Fruit fly (Drosophila melanogaster) whole organism, embryonic: Measurements from ENCODE around the gene Targ1.
A peak's percentile ranks its signal among the peaks of the same experiment; 100 is the strongest.

Source experiments
- Aef1 ChIP-seq: fragments of 200-800 bp; sonication (Bioruptor generic); IDR thresholded peaks from 3 replicates; pipeline ENCODE4 v1.3.6; 2022; ENCODE audit warnings: missing biosample characterization, missing genetic modification characterization
- Awh ChIP-seq: fragments of 200-800 bp; sonication (Bioruptor generic); IDR thresholded peaks from 2 replicates; pipeline ENCODE4, ENCODE4 v1.3.6; 2022; ENCODE audit warnings: missing biosample characterization, missing genetic modification characterization
- CG11695 ChIP-seq: fragments of 200-800 bp; sonication (Bioruptor generic); IDR thresholded peaks from 3 replicates; pipeline ENCODE4 v1.3.6; 2022; ENCODE audit warnings: missing biosample characterization, missing genetic modification characterization
- CG12391 ChIP-seq: fragments of 200-800 bp; sonication (Bioruptor generic); optimal IDR thresholded peaks from 3 replicates; lab custom pipeline; 2018; ENCODE audit warnings: missing biosample characterization, mild to moderate bottlenecking, missing genetic modification characterization, moderate library complexity
- CG13123 ChIP-seq: fragments of 200-800 bp; sonication (Bioruptor generic); optimal IDR thresholded peaks from 2 replicates; lab custom pipeline; 2016; ENCODE audit warnings: missing biosample characterization, missing genetic modification characterization
- CG17186 ChIP-seq: fragments of 200-800 bp; sonication (Bioruptor generic); optimal IDR thresholded peaks from 3 replicates; lab custom pipeline; 2017; ENCODE audit warnings: missing biosample characterization, missing genetic modification reagents, missing genetic modification characterization
- CG18764 ChIP-seq: fragments of 200-800 bp; sonication (Bioruptor generic); optimal IDR thresholded peaks from 3 replicates; lab custom pipeline; 2016; ENCODE audit warnings: missing biosample characterization, missing genetic modification characterization
- CG32767 ChIP-seq: fragments of 200-800 bp; sonication (Bioruptor generic); IDR thresholded peaks from 2 replicates; pipeline ENCODE4 v1.3.6; 2022; ENCODE audit warnings: missing biosample characterization, missing genetic modification characterization
- CG34422 ChIP-seq: fragments of 200-800 bp; sonication (Bioruptor generic); IDR thresholded peaks from 3 replicates; pipeline ENCODE4 v1.3.6; 2022; ENCODE audit warnings: missing biosample characterization, missing genetic modification characterization
- CG4707 ChIP-seq: fragments of 200-800 bp; sonication (Bioruptor generic); optimal IDR thresholded peaks from 2 replicates; lab custom pipeline; 2018; ENCODE audit warnings: missing biosample characterization, mild to moderate bottlenecking, missing genetic modification characterization, moderate library complexity
- CG7963 ChIP-seq: fragments of 200-800 bp; sonication (Bioruptor generic); IDR thresholded peaks from 3 replicates; pipeline ENCODE4 v1.3.6; 2022; ENCODE audit warnings: missing biosample characterization, missing genetic modification characterization; ENCODE audit not compliant: partially characterized antibody
- Dll ChIP-seq: fragments of 200-800 bp; sonication (Bioruptor generic); IDR thresholded peaks from 4 replicates; pipeline ENCODE4 v1.3.6; 2022; ENCODE audit warnings: missing biosample characterization, missing genetic modification characterization; ENCODE audit not compliant: partially characterized antibody
- Fer1 ChIP-seq: fragments of 200-800 bp; sonication (Bioruptor generic); optimal IDR thresholded peaks from 2 replicates; lab custom pipeline; 2017; ENCODE audit warnings: missing biosample characterization, mild to moderate bottlenecking, missing genetic modification characterization
- GATAe ChIP-seq: fragments of 200-800 bp; sonication (Bioruptor generic); conservative IDR thresholded peaks from 2 replicates; pipeline ENCODE4 v1.3.6; 2022; ENCODE audit warnings: missing biosample characterization, missing genetic modification characterization
- HHEX ChIP-seq: fragments of 200-800 bp; sonication (Bioruptor generic); optimal IDR thresholded peaks from 3 replicates; lab custom pipeline; 2017; ENCODE audit warnings: missing biosample characterization, mild to moderate bottlenecking, missing genetic modification characterization, missing genetic modification reagents
- HLH3B ChIP-seq: fragments of 200-800 bp; sonication (Bioruptor generic); IDR thresholded peaks from 2 replicates; pipeline ENCODE4 v1.3.6; 2022; ENCODE audit warnings: missing biosample characterization, missing genetic modification characterization
- MBD-R2 ChIP-seq: fragments of 200-800 bp; sonication (Bioruptor generic); IDR thresholded peaks from 2 replicates; pipeline ENCODE4 v1.3.6; 2022; ENCODE audit warnings: missing biosample characterization, missing genetic modification characterization
- Mes4 ChIP-seq: fragments of 200-800 bp; sonication (Bioruptor generic); optimal IDR thresholded peaks from 2 replicates; lab custom pipeline; 2016; ENCODE audit warnings: missing biosample characterization, missing genetic modification characterization
- Optix ChIP-seq: fragments of 200-800 bp; sonication (Bioruptor generic); IDR thresholded peaks from 3 replicates; pipeline ENCODE4 v1.3.6; 2022; ENCODE audit warnings: missing biosample characterization, missing genetic modification characterization
- Poxn ChIP-seq: fragments of 200-800 bp; sonication (Bioruptor generic); IDR thresholded peaks from 2 replicates; pipeline ENCODE4 v1.3.6; 2022; ENCODE audit warnings: missing biosample characterization, missing genetic modification characterization
- Rfx ChIP-seq: fragments of 200-800 bp; sonication (Bioruptor generic); IDR thresholded peaks from 2 replicates; pipeline ENCODE4 v1.3.6; 2022; ENCODE audit warnings: missing biosample characterization, missing genetic modification characterization
- Rx ChIP-seq: fragments of 200-800 bp; sonication (Bioruptor generic); IDR thresholded peaks from 2 replicates; pipeline ENCODE4 v1.3.6; 2022; ENCODE audit warnings: missing biosample characterization, missing genetic modification characterization
- Sry-β ChIP-seq: fragments of 200-800 bp; sonication (Bioruptor generic); optimal IDR thresholded peaks from 2 replicates; lab custom pipeline; 2018; ENCODE audit warnings: missing biosample characterization, mild to moderate bottlenecking, missing genetic modification characterization, moderate library complexity
- TFAM ChIP-seq: fragments of 200-800 bp; sonication (Bioruptor generic); optimal IDR thresholded peaks from 2 replicates; lab custom pipeline; 2017; ENCODE audit warnings: missing biosample characterization, missing genetic modification characterization, inconsistent platforms
- al ChIP-seq: fragments of 200-800 bp; sonication (Bioruptor generic); IDR thresholded peaks from 2 replicates; pipeline ENCODE4 v1.3.6; 2022; ENCODE audit warnings: missing biosample characterization, missing genetic modification characterization
- ara ChIP-seq: fragments of 200-800 bp; sonication (Bioruptor generic); IDR thresholded peaks from 2 replicates; pipeline ENCODE4 v1.3.6; 2022; ENCODE audit warnings: missing biosample characterization, missing genetic modification characterization
- bowl ChIP-seq: fragments of 200-800 bp; sonication (Bioruptor generic); IDR thresholded peaks from 2 replicates; pipeline ENCODE4 v1.3.6; 2022; ENCODE audit warnings: missing biosample characterization, missing genetic modification characterization
- cas ChIP-seq: fragments of 200-800 bp; sonication (Bioruptor generic); IDR thresholded peaks from 2 replicates; pipeline ENCODE4 v1.3.6; 2022; ENCODE audit warnings: missing biosample characterization, missing genetic modification characterization
- caup ChIP-seq: fragments of 200-800 bp; sonication (Bioruptor generic); optimal IDR thresholded peaks from 3 replicates; lab custom pipeline; 2017; ENCODE audit warnings: missing biosample characterization, mild to moderate bottlenecking, missing genetic modification characterization, moderate library complexity; ENCODE audit not compliant: severe bottlenecking
- chn ChIP-seq: fragments of 200-800 bp; sonication (Bioruptor generic); optimal IDR thresholded peaks from 2 replicates; lab custom pipeline; 2016; ENCODE audit warnings: missing biosample characterization, missing genetic modification characterization
- corto ChIP-seq: fragments of 200-800 bp; sonication (Bioruptor generic); optimal IDR thresholded peaks from 2 replicates; lab custom pipeline; 2016; ENCODE audit warnings: missing biosample characterization, mild to moderate bottlenecking, missing genetic modification characterization, moderate library complexity
- ems ChIP-seq: fragments of 200-800 bp; sonication (Bioruptor generic); optimal IDR thresholded peaks from 3 replicates; lab custom pipeline; 2016; ENCODE audit warnings: missing biosample characterization, missing genetic modification characterization
- exex ChIP-seq: fragments of 200-800 bp; sonication (Bioruptor generic); optimal IDR thresholded peaks from 4 replicates; lab custom pipeline; 2018; ENCODE audit warnings: missing biosample characterization, mild to moderate bottlenecking, missing genetic modification characterization, moderate library complexity
- fd3F ChIP-seq: fragments of 200-800 bp; sonication (Bioruptor generic); optimal IDR thresholded peaks from 2 replicates; lab custom pipeline; 2018; ENCODE audit warnings: missing biosample characterization, mild to moderate bottlenecking, missing genetic modification characterization, moderate library complexity
- gce ChIP-seq: fragments of 200-800 bp; sonication (Bioruptor generic); IDR thresholded peaks from 3 replicates; pipeline ENCODE4 v1.3.6; 2022; ENCODE audit warnings: missing biosample characterization, missing genetic modification characterization
- gt ChIP-seq: fragments of 200-800 bp; sonication (Bioruptor generic); IDR thresholded peaks from 2 replicates; pipeline ENCODE4 v1.3.6; 2022; ENCODE audit warnings: missing biosample characterization, missing genetic modification characterization
- ham ChIP-seq: fragments of 200-800 bp; sonication (Bioruptor generic); IDR thresholded peaks from 2 replicates; pipeline ENCODE4 v1.3.6; 2022; ENCODE audit warnings: missing biosample characterization, missing genetic modification characterization
- kah ChIP-seq: fragments of 200-800 bp; sonication (Bioruptor generic); optimal IDR thresholded peaks from 2 replicates; lab custom pipeline; 2018; ENCODE audit warnings: missing biosample characterization, mild to moderate bottlenecking, missing genetic modification characterization
- nau ChIP-seq: fragments of 200-800 bp; sonication (Bioruptor generic); optimal IDR thresholded peaks from 3 replicates; lab custom pipeline; 2017; ENCODE audit warnings: missing biosample characterization, mild to moderate bottlenecking, missing genetic modification characterization, missing genetic modification reagents
- nerfin-2 ChIP-seq: fragments of 200-800 bp; sonication (Bioruptor generic); IDR thresholded peaks from 2 replicates; pipeline ENCODE4 v1.3.6; 2022; ENCODE audit warnings: missing biosample characterization, missing genetic modification characterization; ENCODE audit not compliant: partially characterized antibody
- nmo ChIP-seq: fragments of 200-800 bp; sonication (Bioruptor generic); optimal IDR thresholded peaks from 2 replicates; lab custom pipeline; 2018; ENCODE audit warnings: missing biosample characterization, mild to moderate bottlenecking, missing genetic modification characterization, moderate library complexity
- nom ChIP-seq: fragments of 200-800 bp; sonication (Bioruptor generic); optimal IDR thresholded peaks from 2 replicates; lab custom pipeline; 2017; ENCODE audit warnings: missing biosample characterization, missing genetic modification characterization, mild to moderate bottlenecking, moderate library complexity, missing genetic modification reagents
- pan ChIP-seq, 4 experiments: fragments of >200 bp in 3 of 4; fragments of 200-800 bp in 1 of 4; sonication (Bioruptor generic) in 1 of 4; optimal IDR thresholded peaks in 3 of 4; IDR thresholded peaks in 1 of 4; 2 replicates each; pipeline versions ENCODE4 v1.3.6 to Lab custom; 2017 to 2022; ENCODE audit warnings: missing biosample characterization in 2 of 4, missing genetic modification characterization in 2 of 4, mixed read lengths in 1 of 4
- ranshi ChIP-seq: fragments of 200-800 bp; sonication (Bioruptor generic); IDR thresholded peaks from 2 replicates; pipeline ENCODE4 v1.3.6; 2022; ENCODE audit warnings: missing biosample characterization, missing genetic modification characterization
- so ChIP-seq: fragments of 200-800 bp; sonication (Bioruptor generic); IDR thresholded peaks from 3 replicates; pipeline ENCODE4 v1.3.6; 2022; ENCODE audit warnings: missing biosample characterization, missing genetic modification characterization
- sqz ChIP-seq: fragments of 200-800 bp; sonication (Bioruptor generic); optimal IDR thresholded peaks from 3 replicates; lab custom pipeline; 2018; ENCODE audit warnings: missing biosample characterization, mild to moderate bottlenecking, missing genetic modification characterization
- tap ChIP-seq: fragments of 200-800 bp; optimal IDR thresholded peaks from 3 replicates; lab custom pipeline; 2019; ENCODE audit warnings: missing biosample characterization, mild to moderate bottlenecking, missing genetic modification characterization, moderate library complexity
- tin ChIP-seq: fragments of 200-800 bp; sonication (Bioruptor generic); optimal IDR thresholded peaks from 3 replicates; lab custom pipeline; 2016; ENCODE audit warnings: missing biosample characterization, missing genetic modification characterization
- wor ChIP-seq: fragments of 200-800 bp; sonication (Bioruptor generic); IDR thresholded peaks from 2 replicates; pipeline ENCODE4 v1.3.6; 2022; ENCODE audit warnings: missing biosample characterization, missing genetic modification characterization
- zen2 ChIP-seq: fragments of 200-800 bp; sonication (Bioruptor generic); IDR thresholded peaks from 3 replicates; pipeline ENCODE4 v1.3.6; 2022; ENCODE audit warnings: missing biosample characterization, missing genetic modification characterization; ENCODE audit not compliant: partially characterized antibody

Targ1 gene

DNA sequence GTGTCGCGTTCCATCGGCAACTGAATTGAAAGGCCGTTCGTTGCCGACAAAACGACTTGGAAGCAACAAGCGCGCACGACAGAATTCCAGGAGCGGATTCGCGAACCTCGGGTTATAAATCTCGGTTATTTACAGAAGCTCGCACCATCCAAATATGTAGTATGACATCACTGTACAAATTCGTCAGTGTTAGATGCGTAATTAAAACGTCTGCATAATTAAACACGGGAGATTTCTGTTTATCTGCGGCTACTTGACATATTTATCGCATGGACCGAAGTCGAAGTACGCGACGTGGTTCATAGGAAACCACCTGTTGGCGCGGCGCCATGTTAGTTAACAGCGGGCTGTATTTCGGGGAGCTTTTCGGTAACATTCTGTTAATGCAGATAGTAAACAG, 30.8 kb downstream of the Targ1 start, which contains the start of gene Ac78C (continued):
- TF ChIP-seq Rfx (GFP tag; lab: Robert Waterston, UW), result peak; percentile 95
- peak; percentile 79 for TF ChIP-seq ara
- TF ChIP-seq zen2 (GFP tag; lab: Robert Waterston, UW), result no peak
- TF ChIP-seq HLH3B (GFP tag; lab: Robert Waterston, UW), result peak; percentile 90
- TF ChIP-seq CG4707 (GFP tag; lab: Kevin White, UChicago), result no peak
- TF ChIP-seq CG7963 (GFP tag; lab: Robert Waterston, UW), result no peak
- TF ChIP-seq CG32767 (GFP tag; lab: Robert Waterston, UW), result peak; percentile 77
- TF ChIP-seq pan (optimal IDR thresholded peaks at IDR 0.05; lab: Kevin White, UChicago), result no peak
- TF ChIP-seq pan (GFP tag; optimal IDR thresholded peaks at IDR 0.05 in 1 of 2, IDR thresholded peaks at IDR 0.05 in 1 of 2), result peak in 1 of 2 experiments; percentile 91
- TF ChIP-seq exex (tag; lab: Kevin White, UChicago), result peak; percentile 72
- peak; percentile 69 for TF ChIP-seq chn (GFP tag; lab: Kevin White, UChicago)
- peak; percentile 89 for TF ChIP-seq ranshi (GFP tag; lab: Robert Waterston, UW)
- TF ChIP-seq bowl, result peak; percentile 80
- peak; percentile 36; the same call in 1 of the 2 replicates for TF ChIP-seq nerfin-2
- TF ChIP-seq CG11695 (GFP tag; lab: Robert Waterston, UW), result peak; percentile 78; the same call in 2 of the 3 replicates
- no peak for TF ChIP-seq Sry-β (GFP tag; lab: Kevin White, UChicago)
- no peak for TF ChIP-seq corto (GFP tag; lab: Kevin White, UChicago)
- TF ChIP-seq CG34422 (GFP tag; lab: Robert Waterston, UW), result peak; percentile 89
- peak; percentile 22 for TF ChIP-seq sqz (GFP tag; lab: Kevin White, UChicago)
- TF ChIP-seq Optix, result peak; percentile 77
- TF ChIP-seq CG13123 (GFP tag; lab: Kevin White, UChicago), result peak; percentile 47
- TF ChIP-seq CG12391, result no peak
- TF ChIP-seq caup (GFP tag; lab: Kevin White, UChicago), result peak; percentile 94
- peak; percentile 77 for TF ChIP-seq Poxn
- peak; percentile 99 for TF ChIP-seq kah (GFP tag; lab: Kevin White, UChicago)
- peak; percentile 40; the same call in 1 of the 2 replicates for TF ChIP-seq GATAe
- TF ChIP-seq nau (GFP tag; lab: Kevin White, UChicago), result peak; percentile 82
- TF ChIP-seq tin (GFP tag; lab: Kevin White, UChicago), result peak; percentile 79
- TF ChIP-seq CG18764 (GFP tag; lab: Kevin White, UChicago), result peak; percentile 76
- TF ChIP-seq gce (GFP tag; lab: Robert Waterston, UW), result peak; percentile 83; the same call in 2 of the 3 replicates
- TF ChIP-seq HHEX (GFP tag; lab: Kevin White, UChicago), result peak; percentile 91
- peak; percentile 52 for TF ChIP-seq CG17186
- TF ChIP-seq al (GFP tag; lab: Robert Waterston, UW), result peak; percentile 81
- peak; percentile 87 for TF ChIP-seq Aef1 (GFP tag; lab: Robert Waterston, UW)
- TF ChIP-seq gt (GFP tag; lab: Robert Waterston, UW), result peak; percentile 46; the same call in 1 of the 2 replicates
- TF ChIP-seq ems (GFP tag; lab: Kevin White, UChicago), result peak; percentile 85
- TF ChIP-seq ham (GFP tag; lab: Robert Waterston, UW), result peak; percentile 42; the same call in 1 of the 2 replicates
- peak; percentile 53 for TF ChIP-seq Mes4
- 0 out of 4 replicates have a peak, but pooled peaks have one; percentile 15 for TF ChIP-seq Dll
- TF ChIP-seq tap (tag; lab: Kevin White, UChicago), result peak; percentile 76
- TF ChIP-seq fd3F, result peak; percentile 88
- TF ChIP-seq Fer1, result peak; percentile 96
- TF ChIP-seq nmo (GFP tag; lab: Kevin White, UChicago), result peak; percentile 57
- TF ChIP-seq wor (GFP tag; lab: Robert Waterston, UW), result peak; percentile 49; the same call in 1 of the 2 replicates
- TF ChIP-seq so (GFP tag; lab: Robert Waterston, UW), result peak; percentile 82; the same call in 2 of the 3 replicates
- TF ChIP-seq Awh (GFP tag; lab: Robert Waterston, UW), result peak; percentile 84
- peak; percentile 68 for TF ChIP-seq Rx
- TF ChIP-seq nom, result no peak
- TF ChIP-seq TFAM (GFP tag; lab: Kevin White, UChicago), result peak; percentile 4
- TF ChIP-seq cas (GFP tag; lab: Robert Waterston, UW), result peak; percentile 70
- no peak; the same call in none of the 2 replicates for TF ChIP-seq MBD-R2
